Fruit fly (Drosophila melanogaster) whole organism: ENCODE data around the gene CG42366.

Experiments used
- CG8478 ChIP-seq: fragments of >200 bp; optimal IDR thresholded peaks from 2 replicates; lab custom pipeline; 2018; ENCODE audit warnings: inconsistent platforms
- Dll ChIP-seq: fragments of >200 bp; optimal IDR thresholded peaks from 2 replicates; lab custom pipeline; 2017
- EcR ChIP-seq, 2 experiments: fragments of >200 bp; optimal IDR thresholded peaks; 2 replicates each; lab custom pipeline; 2017; ENCODE audit warnings: missing biosample characterization in 2 of 2, missing genetic modification characterization in 2 of 2, missing genetic modification reagents in 2 of 2
- pan ChIP-seq: fragments of >200 bp; optimal IDR thresholded peaks from 2 replicates; lab custom pipeline; 2017

DNA sequence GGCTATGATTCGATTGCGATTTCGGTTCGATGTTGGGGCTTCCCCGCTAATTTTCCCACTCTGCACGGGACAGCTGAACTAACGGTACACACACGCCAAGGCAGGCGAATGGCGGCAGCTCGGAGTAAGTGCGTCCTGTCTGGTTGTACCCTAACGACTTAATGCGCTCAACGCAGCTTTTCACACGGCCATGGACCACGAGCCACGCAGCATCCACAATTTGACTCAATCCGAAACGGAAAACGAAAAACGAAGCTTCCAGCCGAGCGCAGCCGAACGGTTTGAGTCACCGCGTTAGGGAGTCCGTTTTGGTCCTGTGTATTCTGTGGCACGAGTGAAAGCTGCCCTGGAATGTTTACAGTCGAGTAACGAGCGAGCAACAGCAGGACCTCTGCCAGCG lies 38.9 kb upstream of the CG42366 start, which contains the start of gene nAChRalpha6:
- no peak for TF ChIP-seq Dll (lab: Kevin White, UChicago)
- no peak for TF ChIP-seq EcR (GFP tag; optimal IDR thresholded peaks at IDR 0.05; lab: Kevin White, UChicago)
- no peak for TF ChIP-seq CG8478 (lab: Kevin White, UChicago)
- no peak for TF ChIP-seq pan (lab: Kevin White, UChicago)
